Worm (Caenorhabditis elegans): ENCODE results near the gene pqn-90.

pqn-90 gene

ce11 chrIV:15289508-15289907, 1.6 kb downstream of the pqn-90 start (continued):
- peak; percentile 63 for TF ChIP-seq ZK185.1 (tag; optimal IDR thresholded peaks at IDR 0.05; ENCODE audit: poor library complexity, severe bottlenecking)
- no peak for TF ChIP-seq tlf-1 (GFP tag; optimal IDR thresholded peaks at IDR 0.05)
- no peak for TF ChIP-seq madf-3 (GFP tag; IDR thresholded peaks at IDR 0.05)
- TF ChIP-seq zim-3 (tag; optimal IDR thresholded peaks at IDR 0.05): no peak
- TF ChIP-seq akir-1 (GFP tag; optimal IDR thresholded peaks at IDR 0.05): no peak
- 0 out of 2 replicates have a peak, but pooled peaks have one; percentile 60 for TF ChIP-seq cebp-2 (GFP tag; IDR thresholded peaks at IDR 0.05)
- TF ChIP-seq F33H1.4 (GFP tag; IDR thresholded peaks at IDR 0.05): no peak
- peak; percentile 85 for TF ChIP-seq B0261.1 (tag; optimal IDR thresholded peaks at IDR 0.05)
- TF ChIP-seq tbx-9 (tag; optimal IDR thresholded peaks at IDR 0.05; ENCODE audit: borderline replicate concordance): no peak
- TF ChIP-seq lin-35 (GFP tag; optimal IDR thresholded peaks at IDR 0.05): no peak
- TF ChIP-seq attf-5 (GFP tag; optimal IDR thresholded peaks at IDR 0.05): peak; percentile 22
- TF ChIP-seq snpc-4 (GFP tag; optimal IDR thresholded peaks at IDR 0.05): peak; percentile 89
- TF ChIP-seq snpc-4 (tag; optimal IDR thresholded peaks at IDR 0.05): peak; percentile 34 to 97 (median 92)
- peak; percentile 9 for TF ChIP-seq snpc-1.1 (tag; optimal IDR thresholded peaks at IDR 0.05; ENCODE audit: insufficient read depth)
- TF ChIP-seq lin-40 (tag; optimal IDR thresholded peaks at IDR 0.05): no peak
- TF ChIP-seq snpc-1.3 (tag; optimal IDR thresholded peaks at IDR 0.05; ENCODE audit: insufficient read depth): peak; percentile 75
- TF ChIP-seq bed-2 (GFP tag; IDR thresholded peaks at IDR 0.05): no peak
- TF ChIP-seq ceh-27 (GFP tag; optimal IDR thresholded peaks at IDR 0.05): no peak
- no peak for TF ChIP-seq lsl-1 (GFP tag; optimal IDR thresholded peaks at IDR 0.05)
- TF ChIP-seq T26A5.8 (tag; optimal IDR thresholded peaks at IDR 0.05): no peak
- no peak for TF ChIP-seq lag-1 (GFP tag; IDR thresholded peaks at IDR 0.05)
- peak; percentile 78 for TF ChIP-seq F23B12.7 (tag; optimal IDR thresholded peaks at IDR 0.05; ENCODE audit: insufficient read depth)
- TF ChIP-seq hrde-1 (tag; optimal IDR thresholded peaks at IDR 0.05; ENCODE audit: borderline replicate concordance): no peak
- no peak for TF ChIP-seq pha-4 (tag; optimal IDR thresholded peaks at IDR 0.05)
- no peak for TF ChIP-seq mes-4 (tag; optimal IDR thresholded peaks at IDR 0.05)
- TF ChIP-seq F55B11.4 (tag; optimal IDR thresholded peaks at IDR 0.05; ENCODE audit: borderline replicate concordance, insufficient read depth): no peak
- TF ChIP-seq K11D2.4 (GFP tag; IDR thresholded peaks at IDR 0.05): no peak
- TF ChIP-seq ztf-6 (GFP tag; IDR thresholded peaks at IDR 0.05): no peak
- TF ChIP-seq gei-17 (GFP tag; optimal IDR thresholded peaks at IDR 0.05): no peak
- no peak for TF ChIP-seq ztf-3 (GFP tag; optimal IDR thresholded peaks at IDR 0.05)
- TF ChIP-seq pbrm-1 (GFP tag; IDR thresholded peaks at IDR 0.05): peak; percentile 59; the same call in 1 of the 2 replicates
- no peak for TF ChIP-seq mel-28 (tag; optimal IDR thresholded peaks at IDR 0.05; ENCODE audit: borderline replicate concordance)

- TF ChIP-seq attf-3 (GFP tag; conservative IDR thresholded peaks at IDR 0.05) (no peak), snpc-4 (GFP tag; optimal IDR thresholded peaks at IDR 0.05) (peak; percentile 53), snpc-4 (tag; optimal IDR thresholded peaks at IDR 0.05) (peak in 3 of 4 experiments; percentile 56 to 77 (median 65)), ama-1 (optimal IDR thresholded peaks at IDR 0.05) (no peak), ama-1 (GFP tag; optimal IDR thresholded peaks at IDR 0.05) (no peak), ztf-3 (GFP tag; optimal IDR thresholded peaks at IDR 0.05) (no peak), F10E7.11 (tag; optimal IDR thresholded peaks at IDR 0.05) (no peak), Y53F4B.3 (GFP tag; IDR thresholded peaks at IDR 0.05) (no peak), attf-6 (GFP tag; IDR thresholded peaks at IDR 0.05) (peak; percentile 75), mes-4 (tag; optimal IDR thresholded peaks at IDR 0.05) (no peak), C06A6.2 (GFP tag; conservative IDR thresholded peaks at IDR 0.05) (no peak)
These were observed 7.4 kb downstream of the pqn-90 start for ce11 chrIV:15283617-15284016.
